Worm (Caenorhabditis elegans): Measurements from ENCODE around the gene srlf-12.

Gene srlf-12

DNA sequence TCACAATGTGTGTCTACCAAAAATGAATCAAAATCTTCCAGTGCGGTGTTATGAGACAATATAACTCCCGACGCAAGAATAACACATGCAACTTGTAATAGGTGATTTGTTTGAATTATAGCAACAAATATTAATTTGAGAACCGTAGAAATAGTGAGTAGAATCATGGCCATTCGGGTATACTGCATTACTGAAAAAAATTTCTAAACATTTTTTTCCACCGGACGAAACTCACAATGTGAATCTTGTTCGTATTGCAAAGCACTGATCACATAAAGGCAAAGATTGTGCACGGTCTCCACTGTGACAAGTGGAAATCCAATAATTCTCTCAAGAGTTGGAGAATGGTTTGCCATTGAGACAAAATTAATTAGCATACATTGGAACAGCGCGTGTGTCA, 10.6 kb upstream of the srlf-12 start:
- TF ChIP-seq unc-62 (GFP tag; optimal IDR thresholded peaks at IDR 0.05), result no peak

DNA sequence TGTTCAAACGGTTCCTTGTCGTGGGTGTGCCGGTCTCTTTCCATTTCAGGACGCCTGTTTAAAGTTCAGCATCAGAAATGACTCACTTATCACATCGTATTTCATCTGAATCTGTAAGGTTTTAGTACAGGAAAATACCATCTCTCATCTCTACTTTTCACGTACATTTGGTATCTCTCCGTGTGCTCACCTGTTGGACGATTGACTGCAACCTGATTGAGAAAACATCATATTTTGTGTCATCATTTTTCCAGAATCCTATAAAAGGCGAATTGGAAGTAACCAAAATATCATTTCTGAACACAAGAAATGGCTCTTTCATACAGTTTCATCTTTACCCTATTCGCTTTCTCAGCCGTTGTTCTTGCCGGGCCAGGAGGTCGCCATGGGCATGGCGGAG, 8.2 kb upstream of the srlf-12 start, which contains the start of gene srlf-30:
Gene srlf-30, plus strand, starts transcription at position 301 of the 400 bp plus-strand sequence.
- no peak for TF ChIP-seq unc-62 (GFP tag; optimal IDR thresholded peaks at IDR 0.05)

DNA sequence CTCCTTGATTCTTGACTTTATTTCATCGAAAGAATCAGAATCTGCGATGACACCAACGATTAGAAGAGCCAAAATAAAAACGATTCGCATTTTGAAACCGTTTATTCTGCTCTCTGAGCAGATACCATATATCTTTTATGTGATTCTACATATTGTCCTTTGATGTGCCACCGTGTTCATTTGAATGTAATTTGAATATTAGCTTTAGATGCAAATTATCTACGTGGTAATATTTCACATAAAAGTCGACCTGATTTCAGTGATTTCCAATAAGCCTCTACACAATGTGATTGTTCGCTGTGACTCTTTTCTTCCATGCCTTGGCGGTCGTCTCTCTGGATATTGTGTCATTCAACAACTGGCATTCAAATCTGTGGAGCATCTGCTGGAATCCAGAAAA, 7.2 kb upstream of the srlf-12 start, which contains the start of the genes F13E9.9 and F13E9.19:
Gene F13E9.9, minus strand, starts transcription at position 101 of the 400 bp plus-strand sequence.
Gene F13E9.19, plus strand, starts transcription at position 316 of the 400 bp plus-strand sequence.
- no peak for TF ChIP-seq unc-62 (GFP tag; optimal IDR thresholded peaks at IDR 0.05)

DNA sequence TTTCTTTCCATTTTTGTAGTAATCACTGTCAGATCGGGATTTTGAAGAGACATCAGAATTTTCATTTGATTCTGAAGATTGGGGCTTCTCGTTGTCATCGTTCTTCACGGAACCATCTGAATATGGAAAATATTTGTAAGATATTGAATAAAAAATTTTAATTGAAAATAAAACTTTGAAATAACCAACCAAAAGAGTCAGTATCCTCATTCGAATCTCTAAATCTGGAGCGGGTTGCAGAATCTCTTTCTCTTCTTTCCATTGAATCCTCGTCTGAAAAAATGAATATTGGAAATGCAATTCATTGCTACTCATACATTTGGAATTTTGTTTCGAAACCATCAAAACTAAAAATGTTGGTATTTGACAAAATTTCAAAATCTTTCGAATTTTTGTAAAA, 6.3 kb upstream of the srlf-12 start:
- no peak for TF ChIP-seq unc-62 (GFP tag; optimal IDR thresholded peaks at IDR 0.05)

DNA sequence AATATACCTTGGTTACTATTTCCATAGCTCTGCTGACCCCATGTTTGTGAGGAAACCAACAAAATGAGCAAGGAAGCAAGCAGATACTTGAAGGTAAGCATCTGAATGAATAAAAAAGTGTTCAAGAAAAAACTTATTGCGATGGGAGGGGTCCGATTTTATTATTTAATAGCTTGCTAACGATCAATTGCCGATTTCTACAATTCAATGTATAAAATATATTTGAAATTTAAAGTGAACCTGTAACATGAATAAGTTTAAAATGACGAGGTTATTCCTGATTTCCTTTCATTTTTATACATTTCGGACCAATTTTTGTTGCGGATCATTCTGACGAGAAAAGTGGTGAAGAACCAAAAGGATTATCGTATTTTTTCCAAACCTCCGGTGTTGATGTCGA, 4.6 kb upstream of the srlf-12 start, which contains the start of gene srlf-13:
Gene srlf-13, minus strand, starts transcription at position 101 of the 400 bp plus-strand sequence.
- no peak for TF ChIP-seq unc-62 (GFP tag; optimal IDR thresholded peaks at IDR 0.05)

DNA sequence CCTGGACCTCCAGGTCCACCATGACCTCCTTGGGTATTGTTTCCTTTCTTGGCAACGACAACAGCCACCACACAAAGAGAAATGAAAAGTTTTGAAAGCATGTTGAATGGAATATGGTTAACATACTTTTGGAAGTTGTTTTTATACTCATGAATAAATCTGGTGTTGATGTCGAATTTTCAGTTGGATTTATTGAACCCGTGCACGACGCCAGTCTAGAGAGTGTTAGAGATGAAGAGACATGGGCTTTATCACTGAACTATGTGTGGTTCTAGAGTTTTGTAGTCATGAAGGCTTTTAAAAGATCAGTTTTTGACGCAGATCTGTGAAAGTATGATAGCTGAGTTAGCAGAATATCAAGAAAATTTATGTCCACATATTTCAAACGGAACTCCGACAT, 2.4 kb upstream of the srlf-12 start, which contains the start of gene srlf-14:
Gene srlf-14, minus strand, starts transcription at position 101 of the 400 bp plus-strand sequence.
- TF ChIP-seq unc-62 (GFP tag; optimal IDR thresholded peaks at IDR 0.05), result no peak

DNA sequence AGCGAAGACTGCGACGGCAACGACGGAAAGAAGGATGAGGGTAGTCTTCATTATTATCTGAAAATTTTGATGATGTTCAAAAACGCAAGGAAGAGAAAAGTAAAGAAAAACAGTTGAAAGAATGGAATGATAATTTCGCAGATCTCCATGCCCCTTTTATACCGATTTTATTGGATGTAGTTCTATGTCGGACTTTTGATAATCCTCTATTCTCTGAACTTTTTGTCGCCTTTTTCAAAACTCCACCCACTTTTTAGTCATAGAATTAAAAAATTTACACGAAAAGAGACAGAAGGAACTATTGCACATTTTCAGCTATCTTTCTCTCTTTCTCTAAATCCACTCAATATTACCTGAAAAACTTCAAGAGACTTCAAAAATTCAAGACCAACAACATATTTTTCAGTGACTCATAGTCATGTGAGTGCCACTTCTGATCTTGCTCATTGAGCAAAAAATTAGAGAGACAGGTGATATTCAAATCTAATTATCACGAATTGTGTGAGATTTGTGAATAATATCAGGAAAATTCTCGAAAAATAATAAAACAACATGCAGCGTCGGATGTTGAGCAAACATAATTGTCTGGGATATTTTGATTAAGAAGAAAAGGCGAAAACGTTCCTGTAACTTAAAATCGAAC, 2.0 kb downstream of the srlf-12 start, which contains the start of gene F13E9.15:
Gene F13E9.15, minus strand, starts transcription at position 51 of the 643 bp plus-strand sequence.
- no peak for TF ChIP-seq unc-62 (GFP tag; optimal IDR thresholded peaks at IDR 0.05)

DNA sequence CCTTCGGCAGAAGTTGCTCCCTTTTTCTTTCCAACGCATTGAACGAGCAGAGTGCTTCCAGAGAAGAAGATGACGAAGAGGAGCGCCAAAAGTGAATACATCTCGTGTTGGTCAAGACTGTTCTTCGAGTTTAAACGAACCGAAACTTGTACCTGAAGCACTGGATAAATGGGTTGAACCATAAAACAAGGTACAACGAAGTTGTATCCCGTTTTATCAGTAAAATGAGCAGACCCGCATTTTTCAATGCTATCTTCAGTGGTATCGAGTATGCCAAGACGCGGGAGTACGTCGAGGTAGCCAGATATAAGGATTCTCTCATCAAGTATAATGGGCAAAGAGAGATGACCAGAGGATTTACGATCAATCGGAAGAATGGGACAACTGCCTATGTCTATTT, 4.6 kb downstream of the srlf-12 start, which contains the start of gene F13E9.16:
Gene F13E9.16, minus strand, starts transcription at position 101 of the 400 bp plus-strand sequence.
- TF ChIP-seq unc-62 (GFP tag; optimal IDR thresholded peaks at IDR 0.05), result no peak

DNA sequence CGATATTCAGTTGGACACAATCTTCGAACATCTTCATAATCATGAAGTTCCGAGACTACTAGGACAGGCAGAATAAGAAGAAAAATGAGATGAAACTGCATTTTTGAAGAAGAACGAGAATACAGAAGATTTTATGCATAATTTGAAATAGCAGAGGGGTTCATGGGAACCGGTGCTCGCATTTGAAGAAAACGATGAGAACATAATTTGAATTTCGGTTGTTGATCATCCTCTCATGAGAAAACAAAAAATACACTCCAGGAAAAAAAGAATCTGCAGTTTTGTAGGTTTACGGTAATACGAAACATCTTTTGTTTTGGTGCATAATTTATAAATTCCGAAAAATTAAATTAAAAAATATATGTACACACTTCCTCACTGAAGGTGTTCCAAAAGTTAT, 6.0 kb downstream of the srlf-12 start, which contains the start of gene srlf-11:
Gene srlf-11, minus strand, starts transcription at position 101 of the 400 bp plus-strand sequence.
- TF ChIP-seq unc-62 (GFP tag; optimal IDR thresholded peaks at IDR 0.05), result no peak

DNA sequence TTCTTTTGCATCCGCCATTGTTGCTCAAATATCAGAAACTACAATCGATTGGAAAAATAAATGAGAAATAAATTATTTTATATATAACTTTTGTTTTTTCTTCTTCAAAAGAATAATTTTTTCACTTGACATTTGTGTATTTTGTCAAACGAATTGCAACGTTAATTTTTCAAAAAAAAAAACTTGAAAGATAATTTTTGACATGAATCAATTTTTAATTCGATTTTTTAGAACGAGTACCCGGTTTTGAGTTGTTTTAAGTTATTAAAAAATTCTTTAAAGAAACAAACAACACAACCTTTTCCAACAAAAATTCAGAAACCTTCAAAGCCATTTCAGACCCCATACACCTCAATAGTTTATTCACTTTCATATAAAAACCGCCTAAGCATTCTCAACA, 7.6 kb downstream of the srlf-12 start, which contains the start of gene F13E9.5:
Gene F13E9.5, minus strand, starts transcription at position 101 of the 400 bp plus-strand sequence.
- TF ChIP-seq unc-62 (GFP tag; optimal IDR thresholded peaks at IDR 0.05), result no peak

DNA sequence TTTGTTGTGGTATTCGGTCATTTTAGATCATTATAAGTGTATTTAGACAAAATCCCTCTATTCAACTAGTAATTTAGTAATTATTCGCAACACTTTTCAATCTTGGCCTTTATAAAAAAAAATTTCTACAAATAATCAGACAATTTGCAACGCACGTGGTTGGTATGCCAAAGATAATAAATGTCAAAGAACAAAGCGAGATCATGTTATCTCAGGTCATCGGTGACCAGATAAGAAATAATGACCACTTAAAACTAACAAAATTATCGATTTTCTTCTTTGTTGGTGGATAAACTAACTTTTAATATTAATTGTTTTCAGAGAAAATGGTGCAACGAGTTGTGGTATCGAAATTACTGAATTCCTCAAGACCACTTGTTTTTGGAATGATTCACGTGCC, 10.7 kb downstream of the srlf-12 start, which contains the start of gene F13E9.13:
Gene F13E9.13, plus strand, starts transcription at position 317 of the 400 bp plus-strand sequence.
- TF ChIP-seq unc-62 (GFP tag; optimal IDR thresholded peaks at IDR 0.05), result no peak

DNA sequence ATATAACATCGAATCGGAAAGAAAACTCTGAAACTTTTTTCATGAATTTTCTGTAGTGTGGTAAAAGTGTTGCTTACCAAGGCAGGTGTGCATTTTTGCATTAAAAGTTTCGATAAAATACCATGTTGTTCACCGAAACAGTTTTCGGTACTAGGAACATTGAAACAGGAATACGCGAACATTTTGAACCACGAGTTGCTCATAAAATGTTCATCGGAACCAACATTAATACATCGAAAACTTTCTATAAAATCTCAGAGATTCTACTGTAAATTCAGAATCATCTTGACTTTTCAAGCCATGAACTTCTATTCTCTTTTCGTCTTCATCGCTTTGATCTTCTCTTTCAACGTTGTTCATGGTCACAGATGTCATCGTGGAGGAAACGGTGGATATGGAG, 11.6 kb downstream of the srlf-12 start, which contains the start of gene fipr-15:
Gene fipr-15, plus strand, starts transcription at position 301 of the 400 bp plus-strand sequence.
- no peak for TF ChIP-seq unc-62 (GFP tag; optimal IDR thresholded peaks at IDR 0.05)

DNA sequence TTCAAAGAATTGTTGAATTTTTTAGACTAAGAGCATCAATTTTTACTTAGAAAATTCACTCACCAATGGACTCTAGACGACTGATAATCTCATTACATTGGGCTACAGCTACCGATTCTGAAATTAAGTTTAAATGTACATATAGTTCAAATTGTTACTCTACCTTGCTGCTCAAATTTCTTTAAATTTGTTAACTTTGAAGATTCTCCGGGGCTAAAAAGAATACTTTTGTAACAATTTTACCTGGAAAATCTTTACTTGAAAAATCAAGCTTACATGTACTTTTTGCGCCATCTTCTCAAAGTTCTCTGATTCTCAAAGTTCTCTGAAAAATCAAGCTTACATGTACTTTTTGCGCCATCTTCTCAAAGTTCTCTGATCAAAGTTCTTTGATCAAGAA, 12.4 kb downstream of the srlf-12 start, which contains the start of gene sdz-13:
Gene sdz-13, minus strand, starts transcription at position 101 of the 400 bp plus-strand sequence.
- TF ChIP-seq unc-62 (GFP tag; optimal IDR thresholded peaks at IDR 0.05), result no peak

DNA sequence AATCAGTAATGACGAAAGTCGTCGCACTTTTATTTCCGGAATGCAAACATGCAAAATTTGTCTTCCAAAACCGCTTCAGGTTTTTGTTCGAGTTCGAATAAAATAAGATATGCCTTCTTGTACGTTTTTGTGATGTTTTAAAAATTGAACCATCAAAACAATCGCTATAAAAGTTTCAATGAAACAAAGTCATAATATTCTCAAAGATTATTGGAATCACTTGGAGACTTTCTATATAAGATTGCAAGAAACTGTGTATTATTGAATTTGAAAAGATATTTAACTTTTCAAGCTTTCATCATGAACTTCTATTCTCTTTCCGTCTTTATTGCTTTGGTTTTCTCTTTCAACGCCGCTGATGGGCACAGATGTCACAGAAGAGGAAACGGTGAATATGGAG, 15.0 kb downstream of the srlf-12 start, which contains the start of gene fipr-14:
Gene fipr-14, plus strand, starts transcription at position 301 of the 400 bp plus-strand sequence.
- TF ChIP-seq unc-62 (GFP tag; optimal IDR thresholded peaks at IDR 0.05), result no peak

DNA sequence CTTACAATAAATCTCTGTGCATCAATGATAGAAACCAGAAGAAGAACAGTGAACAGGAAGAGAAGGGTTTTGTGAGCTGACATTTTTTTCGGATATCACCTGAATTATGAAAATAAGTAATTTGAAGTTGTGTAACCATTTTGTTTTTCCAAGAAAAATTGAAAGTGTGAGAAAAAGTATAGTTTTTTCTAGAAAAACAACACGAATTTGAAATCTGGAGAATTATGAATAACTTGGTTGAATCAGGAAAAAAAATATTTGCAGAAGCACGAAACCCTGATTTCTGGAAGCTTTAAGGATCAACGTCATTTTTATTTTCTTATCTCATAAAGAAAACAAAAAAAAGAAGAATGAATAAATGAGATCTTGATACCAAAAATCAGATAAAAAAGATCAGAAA, 17.4 kb downstream of the srlf-12 start, which contains the start of gene F13E9.12:
Gene F13E9.12, minus strand, starts transcription at position 101 of the 400 bp plus-strand sequence.
- TF ChIP-seq unc-62 (GFP tag; optimal IDR thresholded peaks at IDR 0.05), result no peak

DNA sequence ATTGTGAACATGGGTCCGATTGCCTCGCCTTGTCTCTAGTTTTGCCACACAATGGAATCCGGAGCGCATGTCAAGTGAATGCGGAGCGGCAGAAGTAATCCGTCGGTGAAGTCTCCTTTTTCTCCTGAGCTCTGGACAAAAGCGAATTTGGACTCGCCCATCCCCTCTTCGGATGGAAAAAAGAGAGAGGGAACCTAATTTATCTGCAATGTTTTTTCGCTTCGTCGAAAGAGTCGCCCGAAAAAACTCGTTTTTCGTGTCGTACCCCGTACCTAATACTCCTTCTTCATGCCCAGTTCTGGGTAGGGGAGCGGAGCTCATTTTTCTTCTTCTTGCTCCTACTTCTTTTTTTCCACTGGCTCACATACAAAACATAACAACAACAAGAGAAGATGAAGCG, 21.7 kb downstream of the srlf-12 start:
- TF ChIP-seq unc-62 (GFP tag; optimal IDR thresholded peaks at IDR 0.05), result no peak

DNA sequence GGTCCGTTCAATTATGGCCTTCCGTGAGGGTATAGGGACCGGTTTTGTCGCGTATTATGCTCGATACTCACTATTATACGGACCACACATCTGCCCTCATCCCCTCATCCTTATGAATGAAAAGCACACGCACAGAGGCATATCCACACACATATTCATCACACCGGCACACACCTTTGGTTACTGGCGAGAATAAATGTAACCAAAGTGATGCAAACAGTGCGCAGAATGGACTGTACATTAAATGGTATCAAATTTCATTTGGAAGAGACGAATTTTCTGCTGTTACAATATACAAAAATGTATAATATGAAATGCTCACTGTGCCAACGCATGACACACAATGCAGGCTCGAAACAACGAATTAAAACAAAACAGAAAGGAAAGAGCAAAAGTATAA, 22.3 kb downstream of the srlf-12 start:
- no peak for TF ChIP-seq unc-62 (GFP tag; optimal IDR thresholded peaks at IDR 0.05)

Measured in whole organism, dauer.